Worm (Caenorhabditis elegans): ENCODE measurements around the gene Y69A2AR.1.
A peak's percentile ranks its signal among the peaks of the same experiment; 100 is the strongest.

ce11 chrIV:2640950-2641349 is 25.9 kb upstream of the Y69A2AR.1 start, which contains the start of the genes mdf-2 and nduv-3:
- no peak for TF ChIP-seq nhr-28 (tag; optimal IDR thresholded peaks at IDR 0.05)
- TF ChIP-seq lir-3 (tag; optimal IDR thresholded peaks at IDR 0.05; ENCODE audit: poor library complexity) = no peak
- TF ChIP-seq nhr-77 (tag; optimal IDR thresholded peaks at IDR 0.05) = peak; percentile 43
- peak; percentile 48 for TF ChIP-seq blmp-1 (tag; optimal IDR thresholded peaks at IDR 0.05)
- peak; percentile 85 for TF ChIP-seq lin-15B (tag; optimal IDR thresholded peaks at IDR 0.05)
- no peak for TF ChIP-seq zag-1 (tag; optimal IDR thresholded peaks at IDR 0.05)
- TF ChIP-seq vab-15 (tag; optimal IDR thresholded peaks at IDR 0.05) = no peak
- TF ChIP-seq alr-1 (tag; optimal IDR thresholded peaks at IDR 0.05; ENCODE audit: borderline replicate concordance) = no peak

All from whole organism, L1 larva.